Worm (Caenorhabditis elegans) whole organism, mixed stage, embryonic: ENCODE data around the gene hsp-75.
A peak's percentile ranks its signal among the peaks of the same experiment; 100 is the strongest.

Experiments used
- M03D4.4 ChIP-seq: sonication (generic microtip); optimal IDR thresholded peaks from 2 replicates; lab custom pipeline; 2017; ENCODE audit warnings: mild to moderate bottlenecking, missing genetic modification characterization, missing compliant biosample characterization
- bed-3 ChIP-seq: fragments of 200-800 bp; sonication (Bioruptor generic); optimal IDR thresholded peaks from 3 replicates; lab custom pipeline; 2018; ENCODE audit warnings: mild to moderate bottlenecking, missing genetic modification characterization, moderate library complexity, missing compliant biosample characterization
- ceh-39 ChIP-seq: fragments of 150-350 bp; optimal IDR thresholded peaks from 2 replicates; lab custom pipeline; 2014; ENCODE audit warnings: missing biosample characterization, missing genetic modification characterization
- ceh-43 ChIP-seq: fragments of 200-800 bp; sonication (Bioruptor generic); optimal IDR thresholded peaks from 2 replicates; lab custom pipeline; 2018; ENCODE audit warnings: mild to moderate bottlenecking, missing genetic modification characterization, moderate library complexity, missing compliant biosample characterization
- ceh-83 ChIP-seq: fragments of 200-800 bp; sonication (Bioruptor generic); optimal IDR thresholded peaks from 2 replicates; lab custom pipeline; 2018; ENCODE audit warnings: mild to moderate bottlenecking, missing genetic modification characterization, missing compliant biosample characterization
- ces-1 ChIP-seq: fragments of 150-350 bp; optimal IDR thresholded peaks from 2 replicates; lab custom pipeline; 2014; ENCODE audit warnings: missing biosample characterization, missing genetic modification reagents, missing genetic modification characterization
- cnd-1 ChIP-seq: fragments of 200-800 bp; sonication (Bioruptor generic); optimal IDR thresholded peaks from 2 replicates; lab custom pipeline; 2018; ENCODE audit warnings: mild to moderate bottlenecking, missing genetic modification characterization, missing compliant biosample characterization
- elt-3 ChIP-seq: fragments of 150-350 bp; optimal IDR thresholded peaks from 2 replicates; lab custom pipeline; 2014; ENCODE audit warnings: missing biosample characterization, missing genetic modification characterization
- ham-2 ChIP-seq: fragments of 200-800 bp; sonication (Bioruptor generic); optimal IDR thresholded peaks from 2 replicates; lab custom pipeline; 2018; ENCODE audit warnings: mild to moderate bottlenecking, missing genetic modification characterization, missing compliant biosample characterization
- hlh-1 ChIP-seq: fragments of 150-350 bp; optimal IDR thresholded peaks from 2 replicates; lab custom pipeline; 2014; ENCODE audit warnings: missing biosample characterization, missing genetic modification reagents, missing genetic modification characterization
- lin-13 ChIP-seq: fragments of 150-350 bp; optimal IDR thresholded peaks from 2 replicates; lab custom pipeline; 2014; ENCODE audit warnings: missing biosample characterization, missing genetic modification characterization
- lin-32 ChIP-seq: fragments of 200-800 bp; sonication (Bioruptor generic); optimal IDR thresholded peaks from 2 replicates; lab custom pipeline; 2018; ENCODE audit warnings: mild to moderate bottlenecking, missing genetic modification characterization, missing compliant biosample characterization
- lsy-2 ChIP-seq: fragments of 150-350 bp; optimal IDR thresholded peaks from 2 replicates; lab custom pipeline; 2014; ENCODE audit warnings: missing biosample characterization, missing genetic modification characterization
- mab-5 ChIP-seq: fragments of 150-350 bp; optimal IDR thresholded peaks from 2 replicates; lab custom pipeline; 2014; ENCODE audit warnings: missing biosample characterization, missing genetic modification characterization
- mep-1 ChIP-seq: fragments of 150-350 bp; optimal IDR thresholded peaks from 2 replicates; lab custom pipeline; 2017; ENCODE audit warnings: missing biosample characterization, missing genetic modification reagents, missing genetic modification characterization, inconsistent platforms
- mls-2 ChIP-seq: sonication (generic microtip); optimal IDR thresholded peaks from 2 replicates; lab custom pipeline; 2016; ENCODE audit warnings: mild to moderate bottlenecking, missing genetic modification characterization, moderate library complexity, missing compliant biosample characterization
- nhr-2 ChIP-seq: fragments of 150-350 bp; optimal IDR thresholded peaks from 2 replicates; lab custom pipeline; 2014; ENCODE audit warnings: missing biosample characterization, missing genetic modification characterization
- nhr-237 ChIP-seq: fragments of 150-350 bp; optimal IDR thresholded peaks from 2 replicates; lab custom pipeline; 2014; ENCODE audit warnings: missing biosample characterization, missing genetic modification characterization
- nhr-28 ChIP-seq: fragments of 150-350 bp; optimal IDR thresholded peaks from 2 replicates; lab custom pipeline; 2014; ENCODE audit warnings: missing biosample characterization, missing genetic modification characterization
- pha-4 ChIP-seq: fragments of 150-350 bp; optimal IDR thresholded peaks from 2 replicates; lab custom pipeline; 2018; ENCODE audit warnings: missing biosample characterization, missing genetic modification reagents, missing genetic modification characterization
- sem-2 ChIP-seq: fragments of 200-800 bp; sonication (Bioruptor generic); optimal IDR thresholded peaks from 2 replicates; lab custom pipeline; 2018; ENCODE audit warnings: mild to moderate bottlenecking, missing genetic modification characterization, missing compliant biosample characterization
- snpc-4 ChIP-seq: fragments of 150-350 bp; optimal IDR thresholded peaks from 2 replicates; lab custom pipeline; 2014; ENCODE audit warnings: missing biosample characterization, missing genetic modification characterization
- sptf-1 ChIP-seq: sonication (generic microtip); optimal IDR thresholded peaks from 2 replicates; lab custom pipeline; 2017; ENCODE audit warnings: mild to moderate bottlenecking, missing genetic modification characterization, moderate library complexity, missing compliant biosample characterization
- tbx-8 ChIP-seq: fragments of 200-800 bp; sonication (Bioruptor generic); optimal IDR thresholded peaks from 2 replicates; lab custom pipeline; 2018; ENCODE audit warnings: mild to moderate bottlenecking, missing genetic modification characterization, moderate library complexity, missing compliant biosample characterization
- unc-120 ChIP-seq: sonication (generic microtip); optimal IDR thresholded peaks from 2 replicates; lab custom pipeline; 2017; ENCODE audit warnings: missing genetic modification characterization, missing compliant biosample characterization; ENCODE audit not compliant: poor library complexity, severe bottlenecking
- unc-39 ChIP-seq: fragments of 150-350 bp; optimal IDR thresholded peaks from 2 replicates; lab custom pipeline; 2014; ENCODE audit warnings: missing biosample characterization, missing genetic modification characterization
- unc-62 ChIP-seq: fragments of 150-350 bp; optimal IDR thresholded peaks from 2 replicates; lab custom pipeline; 2014; ENCODE audit warnings: missing biosample characterization, missing genetic modification reagents, missing genetic modification characterization
- zip-8 ChIP-seq: fragments of 150-350 bp; optimal IDR thresholded peaks from 2 replicates; lab custom pipeline; 2014; ENCODE audit warnings: missing biosample characterization, missing genetic modification characterization
- ztf-11 ChIP-seq: fragments of 150-350 bp; optimal IDR thresholded peaks from 2 replicates; lab custom pipeline; 2014; ENCODE audit warnings: missing biosample characterization, missing genetic modification characterization

Gene hsp-75

DNA sequence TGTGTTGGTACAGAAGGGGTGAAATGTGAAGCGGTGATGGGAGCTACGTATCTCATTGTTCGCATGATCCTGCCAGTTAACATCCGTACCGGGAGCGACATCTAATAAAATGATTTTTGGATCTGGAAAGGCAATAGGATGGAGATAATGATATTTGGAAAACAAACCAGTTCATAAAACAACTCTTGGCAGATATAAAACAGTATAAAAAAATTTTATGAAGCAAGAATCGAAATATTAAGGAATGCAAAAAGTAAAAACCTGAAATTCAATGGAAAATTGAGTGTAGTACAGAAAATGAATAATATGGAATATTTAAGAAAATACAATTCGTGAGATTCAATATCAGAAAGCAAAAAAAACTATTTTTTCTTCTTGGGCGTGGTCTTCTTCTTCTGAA lies at the start of gene hsp-75:
hsp-75 (minus strand) TSS at position 101 of the 400 bp plus-strand sequence.
- TF ChIP-seq sptf-1 (tag; lab: Kevin White, UChicago) (no peak), lsy-2 (tag; lab: Kevin White, UChicago) (no peak), bed-3 (no peak), ceh-39 (tag; lab: Kevin White, UChicago) (no peak), nhr-2 (no peak), tbx-8 (GFP tag; lab: Kevin White, UChicago) (no peak), snpc-4 (tag; lab: Kevin White, UChicago) (no peak), nhr-28 (tag; lab: Kevin White, UChicago) (no peak), ces-1 (no peak), unc-62 (GFP tag; lab: Kevin White, UChicago) (no peak)
- TF ChIP-seq, all 35 proteins: peak for 0

DNA sequence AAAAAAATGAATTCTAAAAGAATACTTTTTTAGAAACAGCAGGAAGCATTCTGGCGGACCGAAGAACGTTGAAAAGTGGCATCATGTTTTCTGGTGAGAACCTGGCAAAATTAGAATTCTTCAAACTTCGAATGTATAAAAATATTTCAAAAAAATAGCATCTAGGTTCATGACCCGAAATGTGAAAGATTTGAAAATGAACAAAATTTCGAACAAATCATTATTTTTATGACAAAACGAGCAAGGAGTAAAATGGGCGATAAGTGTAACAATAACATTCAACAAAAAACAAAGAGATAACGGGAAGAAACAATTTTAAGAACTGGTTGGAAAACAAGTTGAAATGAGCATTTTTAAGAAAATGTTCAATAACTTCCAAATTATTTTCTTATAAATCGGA lies 48.8 kb upstream of the hsp-75 start, which contains the start of gene psd-1:
psd-1 (minus strand) TSS at position 101 of the 400 bp plus-strand sequence.
- TF ChIP-seq zip-8 (tag; lab: Kevin White, UChicago) (no peak), sem-2 (no peak), tbx-8 (GFP tag; lab: Kevin White, UChicago) (no peak), unc-62 (GFP tag; lab: Kevin White, UChicago) (no peak), ztf-11 (tag; lab: Kevin White, UChicago) (no peak), bed-3 (no peak), ces-1 (no peak), nhr-237 (tag; lab: Kevin White, UChicago) (no peak)
- TF ChIP-seq, all 35 proteins: peak for 0

DNA sequence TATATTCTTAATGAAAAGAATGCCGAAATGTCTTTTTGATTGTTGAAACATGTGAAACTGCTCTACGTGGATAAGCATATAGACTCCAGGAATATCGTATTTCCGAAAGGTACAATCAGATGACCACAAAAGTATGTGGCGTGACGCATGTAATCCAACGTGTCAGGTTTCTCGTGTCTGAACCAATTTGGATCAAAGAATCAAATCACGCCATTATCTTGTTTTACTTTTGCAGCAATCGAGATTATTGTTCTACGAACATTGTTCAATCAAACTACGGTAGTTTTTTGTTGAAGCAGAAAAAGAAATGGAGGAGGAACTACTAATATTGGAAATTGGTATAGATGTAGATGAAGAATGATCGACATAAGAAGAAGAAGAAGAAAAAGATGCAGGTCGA lies 47.2 kb upstream of the hsp-75 start:
- no peak for TF ChIP-seq sptf-1 (tag; lab: Kevin White, UChicago)
- TF ChIP-seq M03D4.4 (tag; lab: Kevin White, UChicago), result no peak
- TF ChIP-seq cnd-1 (tag; lab: Kevin White, UChicago), result no peak
- no peak for TF ChIP-seq unc-39 (tag; lab: Kevin White, UChicago)
- no peak for TF ChIP-seq mep-1 (tag; lab: Kevin White, UChicago)
- no peak for TF ChIP-seq unc-62 (GFP tag; lab: Kevin White, UChicago)
- TF ChIP-seq, all 35 proteins: peak for 0

DNA sequence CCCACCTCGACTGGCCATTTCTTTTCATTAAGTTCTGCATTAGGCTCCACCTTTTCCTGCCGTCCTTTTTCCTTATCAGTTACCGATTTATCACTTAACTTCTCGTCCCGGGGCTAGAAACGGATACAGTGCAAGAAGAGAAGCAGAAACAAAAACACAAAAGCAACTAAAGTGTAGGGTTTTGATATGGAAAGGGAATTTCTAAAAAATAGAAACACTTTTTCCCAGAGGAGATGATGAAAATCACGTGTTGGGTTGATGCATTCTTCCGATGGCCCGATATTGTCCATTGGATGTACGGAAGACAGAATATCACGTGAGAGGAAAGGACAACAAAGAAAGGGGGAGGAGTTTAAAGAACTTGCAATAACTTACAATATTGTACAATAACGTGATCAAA lies 46.3 kb upstream of the hsp-75 start:
- TF ChIP-seq lin-13 (tag; lab: Kevin White, UChicago), result no peak
- no peak for TF ChIP-seq unc-39 (tag; lab: Kevin White, UChicago)
- no peak for TF ChIP-seq M03D4.4 (tag; lab: Kevin White, UChicago)
- TF ChIP-seq mep-1 (tag; lab: Kevin White, UChicago), result no peak
- no peak for TF ChIP-seq ceh-39 (tag; lab: Kevin White, UChicago)
- TF ChIP-seq ceh-43 (GFP tag; lab: Kevin White, UChicago), result no peak
- TF ChIP-seq mab-5 (tag; lab: Kevin White, UChicago), result no peak
- no peak for TF ChIP-seq nhr-237 (tag; lab: Kevin White, UChicago)
- TF ChIP-seq ces-1, result no peak
- TF ChIP-seq ztf-11 (tag; lab: Kevin White, UChicago), result no peak
- no peak for TF ChIP-seq bed-3
- TF ChIP-seq hlh-1 (tag; lab: Kevin White, UChicago), result no peak
- no peak for TF ChIP-seq sem-2
- TF ChIP-seq elt-3, result no peak
- TF ChIP-seq unc-62 (GFP tag; lab: Kevin White, UChicago), result no peak

DNA sequence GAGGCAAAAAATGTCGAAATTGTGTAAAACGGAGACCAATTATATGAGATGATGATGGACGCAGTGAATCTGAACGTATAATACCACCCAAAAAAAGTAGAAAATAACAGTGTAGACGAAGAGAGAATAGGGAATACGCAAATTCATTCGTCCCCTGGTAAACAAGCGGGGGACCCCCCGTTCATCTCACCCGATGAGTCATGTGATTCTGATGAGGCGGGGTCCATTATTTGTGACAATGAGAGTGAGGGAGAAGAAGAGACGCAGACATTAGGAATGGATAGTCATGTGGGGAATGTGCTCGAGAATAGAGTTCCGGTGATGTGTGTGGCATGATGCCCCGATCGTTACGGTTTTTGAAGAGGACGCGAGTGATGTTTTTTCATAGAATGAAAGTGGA lies 45.6 kb upstream of the hsp-75 start:
- TF ChIP-seq cnd-1 (tag; lab: Kevin White, UChicago) (peak; percentile 11), zip-8 (tag; lab: Kevin White, UChicago) (no peak), ham-2 (GFP tag; lab: Kevin White, UChicago) (no peak), mep-1 (tag; lab: Kevin White, UChicago) (peak; percentile 33), lin-13 (tag; lab: Kevin White, UChicago) (peak; percentile 36), unc-62 (GFP tag; lab: Kevin White, UChicago) (no peak), elt-3 (no peak), unc-120 (peak; percentile 46), lin-32 (GFP tag; lab: Kevin White, UChicago) (no peak), ceh-83 (GFP tag; lab: Kevin White, UChicago) (peak; percentile 6), snpc-4 (tag; lab: Kevin White, UChicago) (no peak), lsy-2 (tag; lab: Kevin White, UChicago) (peak; percentile 16), pha-4 (peak; percentile 9), nhr-2 (no peak), mls-2 (tag; lab: Kevin White, UChicago) (peak; percentile 75), ceh-43 (GFP tag; lab: Kevin White, UChicago) (peak; percentile 64), M03D4.4 (tag; lab: Kevin White, UChicago) (peak; percentile 64), sptf-1 (tag; lab: Kevin White, UChicago) (peak; percentile 37), ces-1 (peak; percentile 34), sem-2 (no peak), mab-5 (tag; lab: Kevin White, UChicago) (no peak)
- TF ChIP-seq, all 35 proteins: peak for 12
